Fruit fly (Drosophila melanogaster): ENCODE results near the gene CG18294.

- no peak for TF ChIP-seq CG4854 (GFP tag; optimal IDR thresholded peaks at IDR 0.05)
- no peak for TF ChIP-seq h (optimal IDR thresholded peaks at IDR 0.05)
- no peak for TF ChIP-seq bcd (GFP tag; optimal IDR thresholded peaks at IDR 0.05)
- no peak for TF ChIP-seq Stat92E (GFP tag; optimal IDR thresholded peaks at IDR 0.05)
- no peak for TF ChIP-seq CG3847 (GFP tag; IDR thresholded peaks at IDR 0.05)
- no peak for TF ChIP-seq CG18619 (GFP tag; optimal IDR thresholded peaks at IDR 0.05)
- no peak for TF ChIP-seq Opbp (GFP tag; IDR thresholded peaks at IDR 0.05; ENCODE audit: partially characterized antibody)
- no peak for TF ChIP-seq CG4707 (GFP tag; optimal IDR thresholded peaks at IDR 0.05)
Observed at dm6 chr3L:19519349-19519748, 44.0 kb upstream of the CG18294 start, which contains the start of gene Cpr76Bb.

Data from whole organism, embryonic.